Worm (Caenorhabditis elegans) whole organism, L4 larva: ENCODE data around the gene ZK84.4.

Experiments
- ZK337.2 ChIP-seq: fragments of 200-800 bp; sonication (Bioruptor generic); IDR thresholded peaks from 2 replicates; pipeline ENCODE4 v1.3.6; 2022; ENCODE audit warnings: missing genetic modification reagents, missing genetic modification characterization, missing compliant biosample characterization
- ces-1 ChIP-seq: fragments of 150-350 bp; sonication (generic microtip); optimal IDR thresholded peaks from 4 replicates; lab custom pipeline; 2014; ENCODE audit warnings: missing biosample characterization, missing genetic modification reagents, missing genetic modification characterization
- pha-4 ChIP-seq, 2 experiments: fragments of 150-350 bp in 1 of 2; fragments of 200-800 bp in 1 of 2; sonication (Bioruptor generic) in 1 of 2; IDR thresholded peaks in 1 of 2; optimal IDR thresholded peaks in 1 of 2; 2 replicates each; pipeline versions ENCODE4 v1.3.6 to Lab custom; 2014 to 2022; ENCODE audit warnings: missing genetic modification characterization in 2 of 2, missing genetic modification reagents in 2 of 2, missing biosample characterization in 1 of 2, missing compliant biosample characterization in 1 of 2
- snpc-4 ChIP-seq: fragments of 150-350 bp; optimal IDR thresholded peaks from 2 replicates; lab custom pipeline; 2014; ENCODE audit warnings: missing biosample characterization, missing genetic modification characterization

- no peak for TF ChIP-seq pha-4 (GFP tag; IDR thresholded peaks at IDR 0.05; lab: Robert Waterston, UW)
- no peak for TF ChIP-seq pha-4 (tag; optimal IDR thresholded peaks at IDR 0.05; lab: Kevin White, UChicago)
- TF ChIP-seq ZK337.2 (GFP tag; lab: Robert Waterston, UW), result no peak
- no peak for TF ChIP-seq snpc-4 (tag; lab: Kevin White, UChicago)
- TF ChIP-seq ces-1 (GFP tag; lab: Kevin White, UChicago), result no peak
These were observed 8.7 kb downstream of the ZK84.4 start, which contains the start of gene ins-6 for ce11 chrII:6000136-6000535.
